Worm (Caenorhabditis elegans) whole organism, late embryonic: Measurements from ENCODE around the gene B0496.11.

Experiments
- K02D7.2 ChIP-seq: sonication (generic microtip); optimal IDR thresholded peaks from 2 replicates; lab custom pipeline; 2017; ENCODE audit warnings: mild to moderate bottlenecking, missing genetic modification characterization, missing compliant biosample characterization
- K09A11.1 ChIP-seq: sonication (generic microtip); optimal IDR thresholded peaks from 2 replicates; lab custom pipeline; 2017; ENCODE audit warnings: antibody characterized with exemption, mild to moderate bottlenecking, missing genetic modification characterization, missing compliant biosample characterization; ENCODE audit not compliant: insufficient read depth
- Y22D7AL.16 ChIP-seq: sonication (generic microtip); optimal IDR thresholded peaks from 2 replicates; lab custom pipeline; 2016; ENCODE audit warnings: missing genetic modification characterization, missing compliant biosample characterization
- ahr-1 ChIP-seq: sonication (generic microtip); optimal IDR thresholded peaks from 2 replicates; lab custom pipeline; 2016; ENCODE audit warnings: missing genetic modification characterization, missing compliant biosample characterization
- ama-1 ChIP-seq: fragments of 150-350 bp; optimal IDR thresholded peaks from 2 replicates; lab custom pipeline; 2014
- ceh-18 ChIP-seq: sonication (generic microtip); optimal IDR thresholded peaks from 2 replicates; lab custom pipeline; 2016; ENCODE audit warnings: missing genetic modification characterization, missing compliant biosample characterization
- ceh-2 ChIP-seq: sonication (generic microtip); optimal IDR thresholded peaks from 2 replicates; lab custom pipeline; 2016; ENCODE audit warnings: missing genotype, missing genetic modification characterization, missing compliant biosample characterization
- ceh-22 ChIP-seq: sonication (generic microtip); optimal IDR thresholded peaks from 2 replicates; lab custom pipeline; 2017; ENCODE audit warnings: missing biosample characterization, missing genetic modification characterization
- ceh-31 ChIP-seq: sonication (generic microtip); optimal IDR thresholded peaks from 2 replicates; lab custom pipeline; 2016; ENCODE audit warnings: missing genetic modification characterization, missing compliant biosample characterization
- ceh-34 ChIP-seq: sonication (generic microtip); optimal IDR thresholded peaks from 2 replicates; lab custom pipeline; 2016; ENCODE audit warnings: mild to moderate bottlenecking, missing genetic modification characterization, missing compliant biosample characterization
- ceh-45 ChIP-seq: fragments of 200-800 bp; sonication (Bioruptor generic); IDR thresholded peaks from 2 replicates; pipeline ENCODE4 v1.3.6; 2022; ENCODE audit warnings: missing genetic modification reagents, missing genetic modification characterization, missing compliant biosample characterization
- ceh-48 ChIP-seq: sonication (generic microtip); optimal IDR thresholded peaks from 2 replicates; lab custom pipeline; 2016; ENCODE audit warnings: missing genetic modification characterization, inconsistent platforms, missing compliant biosample characterization
- ceh-6 ChIP-seq: fragments of 200-800 bp; sonication (Bioruptor generic); optimal IDR thresholded peaks from 2 replicates; lab custom pipeline; 2018; ENCODE audit warnings: mild to moderate bottlenecking, missing genetic modification characterization, missing compliant biosample characterization
- dve-1 ChIP-seq: sonication (generic microtip); optimal IDR thresholded peaks from 2 replicates; lab custom pipeline; 2017; ENCODE audit warnings: antibody characterized with exemption, mild to moderate bottlenecking, missing genetic modification characterization, missing compliant biosample characterization
- elt-2 ChIP-seq: sonication (generic microtip); optimal IDR thresholded peaks from 2 replicates; lab custom pipeline; 2016; ENCODE audit warnings: missing genetic modification reagents, missing genetic modification characterization, missing compliant biosample characterization
- elt-4 ChIP-seq: sonication (generic microtip); optimal IDR thresholded peaks from 2 replicates; lab custom pipeline; 2016; ENCODE audit warnings: missing genetic modification characterization, missing compliant biosample characterization
- eyg-1 ChIP-seq: sonication (generic microtip); optimal IDR thresholded peaks from 2 replicates; lab custom pipeline; 2016; ENCODE audit warnings: missing genotype, missing genetic modification characterization, missing compliant biosample characterization
- gmeb-2 ChIP-seq: sonication (generic microtip); optimal IDR thresholded peaks from 2 replicates; lab custom pipeline; 2016; ENCODE audit warnings: missing genetic modification characterization, inconsistent platforms, missing compliant biosample characterization
- hlh-13 ChIP-seq: fragments of 200-800 bp; sonication (Bioruptor generic); optimal IDR thresholded peaks from 2 replicates; lab custom pipeline; 2018; ENCODE audit warnings: mild to moderate bottlenecking, missing genetic modification characterization, missing compliant biosample characterization
- hlh-6 ChIP-seq: sonication (generic microtip); optimal IDR thresholded peaks from 2 replicates; lab custom pipeline; 2016; ENCODE audit warnings: missing genotype, missing genetic modification characterization, missing compliant biosample characterization
- hlh-8 ChIP-seq: sonication (generic microtip); optimal IDR thresholded peaks from 2 replicates; lab custom pipeline; 2016; ENCODE audit warnings: missing genotype, missing genetic modification characterization, missing compliant biosample characterization
- lim-6 ChIP-seq: sonication (generic microtip); optimal IDR thresholded peaks from 2 replicates; lab custom pipeline; 2016; ENCODE audit warnings: missing genetic modification characterization, missing compliant biosample characterization
- madf-2 ChIP-seq: sonication (generic microtip); optimal IDR thresholded peaks from 2 replicates; lab custom pipeline; 2017; ENCODE audit warnings: missing genetic modification characterization, missing compliant biosample characterization
- nhr-11 ChIP-seq: fragments of 150-350 bp; optimal IDR thresholded peaks from 2 replicates; lab custom pipeline; 2014; ENCODE audit warnings: missing biosample characterization, missing genetic modification characterization
- nhr-232 ChIP-seq: sonication (generic microtip); optimal IDR thresholded peaks from 2 replicates; lab custom pipeline; 2016; ENCODE audit warnings: missing genetic modification characterization, missing compliant biosample characterization
- npax-4 ChIP-seq: sonication (generic microtip); optimal IDR thresholded peaks from 2 replicates; lab custom pipeline; 2016; ENCODE audit warnings: missing genetic modification characterization, missing compliant biosample characterization
- odd-2 ChIP-seq: sonication (generic microtip); optimal IDR thresholded peaks from 2 replicates; lab custom pipeline; 2017; ENCODE audit warnings: antibody characterized with exemption, mild to moderate bottlenecking, missing genetic modification characterization, missing compliant biosample characterization
- pag-3 ChIP-seq: sonication (generic microtip); optimal IDR thresholded peaks from 2 replicates; lab custom pipeline; 2016; ENCODE audit warnings: missing compliant biosample characterization, missing genetic modification characterization, borderline replicate concordance
- pat-9 ChIP-seq: fragments of 200-800 bp; sonication (Bioruptor generic); optimal IDR thresholded peaks from 2 replicates; lab custom pipeline; 2018; ENCODE audit warnings: mild to moderate bottlenecking, missing genetic modification characterization, moderate library complexity, missing compliant biosample characterization
- pha-4 ChIP-seq: fragments of 150-350 bp; optimal IDR thresholded peaks from 2 replicates; lab custom pipeline; 2018; ENCODE audit warnings: missing biosample characterization, missing genetic modification reagents, missing genetic modification characterization
- pqm-1 ChIP-seq: sonication (generic microtip); optimal IDR thresholded peaks from 2 replicates; lab custom pipeline; 2016; ENCODE audit warnings: missing genetic modification characterization, missing compliant biosample characterization
- rnt-1 ChIP-seq: sonication (generic microtip); optimal IDR thresholded peaks from 2 replicates; lab custom pipeline; 2016; ENCODE audit warnings: missing genetic modification characterization, missing compliant biosample characterization
- tbx-2 ChIP-seq: sonication (generic microtip); optimal IDR thresholded peaks from 2 replicates; lab custom pipeline; 2016; ENCODE audit warnings: missing genetic modification characterization, missing compliant biosample characterization
- tbx-7 ChIP-seq: sonication (generic microtip); optimal IDR thresholded peaks from 2 replicates; lab custom pipeline; 2016; ENCODE audit warnings: missing genotype, missing genetic modification characterization, missing compliant biosample characterization
- unc-42 ChIP-seq: sonication (generic microtip); optimal IDR thresholded peaks from 2 replicates; lab custom pipeline; 2016; ENCODE audit warnings: missing genotype, missing genetic modification characterization, missing compliant biosample characterization
- unc-86 ChIP-seq: sonication (generic microtip); optimal IDR thresholded peaks from 2 replicates; lab custom pipeline; 2016; ENCODE audit warnings: missing genetic modification characterization, missing compliant biosample characterization
- zip-5 ChIP-seq: sonication (generic microtip); optimal IDR thresholded peaks from 2 replicates; lab custom pipeline; 2016; ENCODE audit warnings: missing genetic modification characterization, missing compliant biosample characterization

Gene B0496.11

ce11 chrIV:7424198-7424597 is 9.6 kb downstream of the B0496.11 start, which contains the start of gene unc-82:
TSS of gene unc-82 (plus strand) at chrIV:7424498.
- TF ChIP-seq tbx-2 (tag; lab: Kevin White, UChicago), result no peak
- no peak for TF ChIP-seq madf-2
- TF ChIP-seq npax-4 (tag; lab: Kevin White, UChicago), result no peak
- TF ChIP-seq pag-3, result no peak
- no peak for TF ChIP-seq hlh-6 (tag; lab: Kevin White, UChicago)
- TF ChIP-seq pqm-1 (tag; lab: Kevin White, UChicago), result no peak
- no peak for TF ChIP-seq Y22D7AL.16 (tag; lab: Kevin White, UChicago)
- TF ChIP-seq ceh-48, result no peak
- no peak for TF ChIP-seq gmeb-2
- TF ChIP-seq odd-2 (tag; lab: Kevin White, UChicago), result no peak
- TF ChIP-seq ceh-34 (tag; lab: Kevin White, UChicago), result no peak
- no peak for TF ChIP-seq pat-9 (tag; lab: Kevin White, UChicago)

ce11 chrIV:7420913-7421312 is 12.8 kb downstream of the B0496.11 start, which contains the start of gene srtx-1:
TSS of gene srtx-1 (plus strand) at chrIV:7421213.
- TF ChIP-seq Y22D7AL.16 (tag; lab: Kevin White, UChicago) (no peak), unc-42 (tag; lab: Kevin White, UChicago) (no peak), ceh-6 (GFP tag; lab: Kevin White, UChicago) (no peak), hlh-6 (tag; lab: Kevin White, UChicago) (no peak), K02D7.2 (tag; lab: Kevin White, UChicago) (no peak), ceh-2 (tag; lab: Kevin White, UChicago) (no peak), elt-4 (no peak), elt-2 (tag; lab: Kevin White, UChicago) (no peak), rnt-1 (no peak), nhr-11 (no peak), hlh-8 (no peak)

- TF ChIP-seq dve-1 (tag; lab: Kevin White, UChicago), result no peak
- no peak for TF ChIP-seq ceh-48
- TF ChIP-seq lim-6 (tag; lab: Kevin White, UChicago), result no peak
- TF ChIP-seq tbx-7 (tag; lab: Kevin White, UChicago), result no peak
- no peak for TF ChIP-seq ama-1 (lab: Kevin White, UChicago)
- TF ChIP-seq ceh-18, result no peak
- no peak for TF ChIP-seq ceh-45 (GFP tag; lab: Robert Waterston, UW)
- no peak for TF ChIP-seq ahr-1
These were observed 14.9 kb downstream of the B0496.11 start, which contains the start of gene B0496.6 for ce11 chrIV:7418818-7419217. TSS of gene B0496.6 (plus strand) at chrIV:7419118.

- TF ChIP-seq ama-1 (lab: Kevin White, UChicago) (no peak), unc-42 (tag; lab: Kevin White, UChicago) (peak; percentile 79), nhr-11 (no peak), hlh-13 (GFP tag; lab: Kevin White, UChicago) (no peak), ceh-48 (no peak), K09A11.1 (tag; lab: Kevin White, UChicago) (no peak), ceh-31 (tag; lab: Kevin White, UChicago) (peak; percentile 13), odd-2 (tag; lab: Kevin White, UChicago) (no peak), zip-5 (tag; lab: Kevin White, UChicago) (no peak)
- TF ChIP-seq, all 69 proteins: peak for 2
These were observed 19.6 kb downstream of the B0496.11 start for ce11 chrIV:7414163-7414562.

DNA sequence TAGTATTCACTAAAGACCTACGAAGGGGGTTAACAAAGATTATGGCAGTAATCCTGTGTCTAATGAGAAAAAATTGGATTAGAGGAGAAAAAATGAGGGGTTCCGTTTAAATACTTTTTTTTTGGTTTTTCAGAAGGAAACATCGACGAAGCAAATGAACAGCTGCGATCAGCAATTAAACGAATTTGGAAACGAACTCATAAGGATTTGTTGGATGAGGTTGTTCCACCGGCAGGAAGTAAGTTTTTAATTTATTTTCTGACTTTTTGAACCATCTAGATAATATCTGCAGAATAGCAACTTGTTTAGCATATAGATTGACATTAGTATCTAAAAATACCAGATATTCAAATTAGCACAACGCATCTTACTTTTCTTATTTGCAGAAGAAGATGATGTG is 20.2 kb downstream of the B0496.11 start:
- no peak for TF ChIP-seq ceh-22 (tag; lab: Kevin White, UChicago)
- TF ChIP-seq zip-5 (tag; lab: Kevin White, UChicago), result no peak
- TF ChIP-seq unc-86, result no peak
- TF ChIP-seq elt-2 (tag; lab: Kevin White, UChicago), result no peak
- TF ChIP-seq madf-2, result no peak
- TF ChIP-seq unc-42 (tag; lab: Kevin White, UChicago), result no peak
- TF ChIP-seq eyg-1 (tag; lab: Kevin White, UChicago), result no peak
- no peak for TF ChIP-seq K02D7.2 (tag; lab: Kevin White, UChicago)
- no peak for TF ChIP-seq nhr-232
- no peak for TF ChIP-seq pha-4 (tag; lab: Kevin White, UChicago)
- TF ChIP-seq, all 69 proteins: peak for 0
